Worm (Caenorhabditis elegans): ENCODE results near the gene aexr-1.

DNA sequence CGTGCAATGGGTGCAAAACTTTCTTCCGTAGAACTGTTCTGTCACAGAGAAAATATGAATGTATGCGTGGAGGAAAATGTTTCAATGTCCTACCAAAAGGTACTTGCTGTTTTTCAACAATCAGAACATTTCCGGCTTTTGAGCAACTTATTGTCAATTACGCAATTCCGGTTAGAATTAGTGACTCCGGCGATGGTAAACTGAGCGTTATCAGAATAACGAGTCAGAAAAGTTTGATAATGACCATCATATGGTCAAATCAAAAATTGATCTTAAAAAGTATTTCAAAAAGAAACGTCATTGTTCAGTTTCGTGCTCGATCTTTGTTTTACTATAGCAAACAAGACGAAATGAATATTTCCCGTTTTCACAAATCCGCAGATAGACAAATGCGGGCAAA lies 21.7 kb upstream of the aexr-1 start:
- TF ChIP-seq tab-1 (GFP tag; IDR thresholded peaks at IDR 0.05), result no peak
- no peak for TF ChIP-seq cog-1 (tag; optimal IDR thresholded peaks at IDR 0.05)
- TF ChIP-seq flt-1 (GFP tag; IDR thresholded peaks at IDR 0.05), result no peak
- TF ChIP-seq klf-2 (GFP tag; conservative IDR thresholded peaks at IDR 0.05), result no peak
